Worm (Caenorhabditis elegans): ENCODE results near the gene cpt-6.

cpt-6 gene

ce11 chrV:6450129-6451011 is 43.4 kb downstream of the cpt-6 start, which contains the start of gene acl-8 (continued):
- no peak for TF ChIP-seq ZK185.1 (tag; optimal IDR thresholded peaks at IDR 0.05; ENCODE audit: poor library complexity, severe bottlenecking)
- TF ChIP-seq F57A8.1 (GFP tag; optimal IDR thresholded peaks at IDR 0.05) = no peak
- TF ChIP-seq gei-17 (GFP tag; optimal IDR thresholded peaks at IDR 0.05) = no peak
- TF ChIP-seq sptf-2 (GFP tag; optimal IDR thresholded peaks at IDR 0.05) = no peak

ce11 chrV:6448356-6448755 is 45.4 kb downstream of the cpt-6 start, which contains the start of gene fbxa-196:
fbxa-196 (plus strand) TSS chrV:6448656.
- TF ChIP-seq hmg-20 (GFP tag; IDR thresholded peaks at IDR 0.05) (no peak), nfyb-1 (GFP tag; IDR thresholded peaks at IDR 0.05) (no peak), chd-7 (tag; optimal IDR thresholded peaks at IDR 0.05) (no peak), attf-3 (GFP tag; conservative IDR thresholded peaks at IDR 0.05) (no peak), madf-8 (GFP tag; conservative IDR thresholded peaks at IDR 0.05) (no peak)

- TF ChIP-seq let-526 (GFP tag; IDR thresholded peaks at IDR 0.05) (no peak), F23B12.7 (tag; optimal IDR thresholded peaks at IDR 0.05; ENCODE audit: insufficient read depth) (no peak), F33H1.4 (GFP tag; IDR thresholded peaks at IDR 0.05) (no peak), xnd-1 (tag; optimal IDR thresholded peaks at IDR 0.05) (no peak), Y53F4B.3 (GFP tag; IDR thresholded peaks at IDR 0.05) (no peak), attf-5 (GFP tag; optimal IDR thresholded peaks at IDR 0.05) (no peak), Y67H2A.10 (GFP tag; conservative IDR thresholded peaks at IDR 0.05) (no peak), hsf-1 (GFP tag; IDR thresholded peaks at IDR 0.05) (no peak), let-607 (tag; optimal IDR thresholded peaks at IDR 0.05) (no peak), hmg-20 (GFP tag; IDR thresholded peaks at IDR 0.05) (no peak), F37B4.10 (GFP tag; IDR thresholded peaks at IDR 0.05) (no peak)
Observed at ce11 chrV:6442037-6442436, 51.7 kb downstream of the cpt-6 start, which contains the start of gene T05H4.3. T05H4.3 (plus strand) TSS chrV:6442337.

- TF ChIP-seq ztf-22 (GFP tag; optimal IDR thresholded peaks at IDR 0.05) (no peak), bed-1 (GFP tag; IDR thresholded peaks at IDR 0.05) (no peak), ZK185.1 (tag; optimal IDR thresholded peaks at IDR 0.05; ENCODE audit: poor library complexity, severe bottlenecking) (no peak), unc-62 (GFP tag; optimal IDR thresholded peaks at IDR 0.05) (no peak), Y95B8A.8 (GFP tag; IDR thresholded peaks at IDR 0.05) (no peak), tbx-9 (tag; optimal IDR thresholded peaks at IDR 0.05; ENCODE audit: borderline replicate concordance) (no peak), egrh-3 (GFP tag; IDR thresholded peaks at IDR 0.05) (no peak), B0261.1 (tag; optimal IDR thresholded peaks at IDR 0.05) (no peak), hlh-12 (tag; optimal IDR thresholded peaks at IDR 0.05) (no peak), mes-4 (tag; optimal IDR thresholded peaks at IDR 0.05) (no peak), attf-3 (GFP tag; conservative IDR thresholded peaks at IDR 0.05) (no peak), F57C9.4 (tag; optimal IDR thresholded peaks at IDR 0.05) (no peak), ceh-40 (GFP tag; IDR thresholded peaks at IDR 0.05) (no peak), K12H6.12 (tag; optimal IDR thresholded peaks at IDR 0.05) (no peak), ztf-6 (GFP tag; IDR thresholded peaks at IDR 0.05) (no peak), zim-3 (tag; optimal IDR thresholded peaks at IDR 0.05) (no peak), lir-1 (GFP tag; conservative IDR thresholded peaks at IDR 0.05) (no peak)
Observed at ce11 chrV:6441613-6442012, 52.1 kb downstream of the cpt-6 start, which contains the start of gene T05H4.15. T05H4.15 (minus strand) TSS chrV:6441713.
